Worm (Caenorhabditis elegans): ENCODE measurements around the gene B0286.1.

B0286.1 gene

ce11 chrII:4378195-4378594, at the start of gene B0286.1:
Gene B0286.1, plus strand, starts transcription at chrII:4378495.
- TF ChIP-seq unc-62 (GFP tag; optimal IDR thresholded peaks at IDR 0.05): no peak

- no peak for TF ChIP-seq unc-62 (GFP tag; optimal IDR thresholded peaks at IDR 0.05)
Measured at ce11 chrII:4328716-4329115, 49.6 kb upstream of the B0286.1 start, which contains the start of gene H20J04.4. Gene H20J04.4, plus strand, starts transcription at chrII:4329016.

- TF ChIP-seq unc-62 (GFP tag; optimal IDR thresholded peaks at IDR 0.05): no peak
Measured at ce11 chrII:4334448-4334847, 43.8 kb upstream of the B0286.1 start, which contains the start of gene madf-3. Gene madf-3, plus strand, starts transcription at chrII:4334748.

ce11 chrII:4337731-4338130, 40.6 kb upstream of the B0286.1 start:
- no peak for TF ChIP-seq unc-62 (GFP tag; optimal IDR thresholded peaks at IDR 0.05)

- TF ChIP-seq unc-62 (GFP tag; optimal IDR thresholded peaks at IDR 0.05): no peak
Measured at ce11 chrII:4339882-4340281, 38.4 kb upstream of the B0286.1 start, which contains the start of gene athp-2. Gene athp-2, plus strand, starts transcription at chrII:4340182.

ce11 chrII:4341484-4341883, 36.8 kb upstream of the B0286.1 start:
- TF ChIP-seq unc-62 (GFP tag; optimal IDR thresholded peaks at IDR 0.05): no peak

- no peak for TF ChIP-seq unc-62 (GFP tag; optimal IDR thresholded peaks at IDR 0.05)
Measured at ce11 chrII:4344317-4344716, 34.0 kb upstream of the B0286.1 start.

- TF ChIP-seq unc-62 (GFP tag; optimal IDR thresholded peaks at IDR 0.05): no peak
Measured at ce11 chrII:4350888-4351287, 27.4 kb upstream of the B0286.1 start, which contains the start of gene H20J04.9. Gene H20J04.9, plus strand, starts transcription at chrII:4351188.

- no peak for TF ChIP-seq unc-62 (GFP tag; optimal IDR thresholded peaks at IDR 0.05)
Measured at ce11 chrII:4355217-4355616, 23.1 kb upstream of the B0286.1 start, which contains the start of the genes H20J04.7 and H20J04.1. Gene H20J04.7, minus strand, starts transcription at chrII:4355317. Gene H20J04.1, plus strand, starts transcription at chrII:4355613.

ce11 chrII:4358765-4359164, 19.5 kb upstream of the B0286.1 start, which contains the start of gene lat-2:
Gene lat-2, plus strand, starts transcription at chrII:4359065.
- TF ChIP-seq unc-62 (GFP tag; optimal IDR thresholded peaks at IDR 0.05): no peak

ce11 chrII:4359219-4359618, 19.1 kb upstream of the B0286.1 start:
- no peak for TF ChIP-seq unc-62 (GFP tag; optimal IDR thresholded peaks at IDR 0.05)

ce11 chrII:4362088-4362487, 16.2 kb upstream of the B0286.1 start:
- TF ChIP-seq unc-62 (GFP tag; optimal IDR thresholded peaks at IDR 0.05): no peak

ce11 chrII:4367923-4368322, 10.4 kb upstream of the B0286.1 start, which contains the start of gene try-9:
Gene try-9, plus strand, starts transcription at chrII:4368223.
- no peak for TF ChIP-seq unc-62 (GFP tag; optimal IDR thresholded peaks at IDR 0.05)

- TF ChIP-seq unc-62 (GFP tag; optimal IDR thresholded peaks at IDR 0.05): no peak
Measured at ce11 chrII:4369715-4370114, 8.6 kb upstream of the B0286.1 start.

- no peak for TF ChIP-seq unc-62 (GFP tag; optimal IDR thresholded peaks at IDR 0.05)
Measured at ce11 chrII:4370842-4371241, 7.5 kb upstream of the B0286.1 start.

- no peak for TF ChIP-seq unc-62 (GFP tag; optimal IDR thresholded peaks at IDR 0.05)
Measured at ce11 chrII:4372406-4372805, 5.9 kb upstream of the B0286.1 start, which contains the start of gene paic-1. Gene paic-1, minus strand, starts transcription at chrII:4372525.

- TF ChIP-seq unc-62 (GFP tag; optimal IDR thresholded peaks at IDR 0.05): no peak
Measured at ce11 chrII:4372867-4373397, 5.4 kb upstream of the B0286.1 start.

ce11 chrII:4374885-4375284, 3.4 kb upstream of the B0286.1 start:
- TF ChIP-seq unc-62 (GFP tag; optimal IDR thresholded peaks at IDR 0.05): no peak

Measured in whole organism, dauer.